Fruit fly (Drosophila melanogaster) whole organism, embryonic: ENCODE measurements around the gene Alp9.

ENCODE experiments used
- Ada2b ChIP-seq: fragments of 200-800 bp; sonication (Bioruptor generic); IDR thresholded peaks from 2 replicates; pipeline ENCODE4 v1.3.6; 2022; ENCODE audit warnings: missing biosample characterization, missing genetic modification characterization
- Atf-2 ChIP-seq: fragments of 200-800 bp; sonication (Bioruptor generic); optimal IDR thresholded peaks from 2 replicates; lab custom pipeline; 2016; ENCODE audit warnings: missing biosample characterization, missing genetic modification characterization
- Awh ChIP-seq: fragments of 200-800 bp; sonication (Bioruptor generic); IDR thresholded peaks from 2 replicates; pipeline ENCODE4, ENCODE4 v1.3.6; 2022; ENCODE audit warnings: missing biosample characterization, missing genetic modification characterization
- CG10267 ChIP-seq: fragments of 200-800 bp; sonication (Bioruptor generic); optimal IDR thresholded peaks from 2 replicates; lab custom pipeline; 2018; ENCODE audit warnings: missing biosample characterization, mild to moderate bottlenecking, missing genetic modification characterization, moderate library complexity
- CG11398 ChIP-seq: fragments of 200-800 bp; sonication (Bioruptor generic); optimal IDR thresholded peaks from 2 replicates; lab custom pipeline; 2016; ENCODE audit warnings: missing biosample characterization, missing genetic modification characterization
- CG12391 ChIP-seq: fragments of 200-800 bp; sonication (Bioruptor generic); optimal IDR thresholded peaks from 3 replicates; lab custom pipeline; 2018; ENCODE audit warnings: missing biosample characterization, mild to moderate bottlenecking, missing genetic modification characterization, moderate library complexity
- CG12942 ChIP-seq: fragments of 200-800 bp; sonication (Bioruptor generic); optimal IDR thresholded peaks from 3 replicates; lab custom pipeline; 2016; ENCODE audit warnings: missing biosample characterization, missing genetic modification characterization
- CG13624 ChIP-seq: fragments of 200-800 bp; sonication (Bioruptor generic); optimal IDR thresholded peaks from 2 replicates; lab custom pipeline; 2016; ENCODE audit warnings: missing biosample characterization, missing genetic modification characterization
- CG14014 ChIP-seq: fragments of 200-800 bp; sonication (Bioruptor generic); IDR thresholded peaks from 2 replicates; pipeline ENCODE4 v1.3.6; 2022; ENCODE audit warnings: missing biosample characterization, missing genetic modification characterization
- CG16779 ChIP-seq: fragments of 200-800 bp; sonication (Bioruptor generic); IDR thresholded peaks from 2 replicates; pipeline ENCODE4 v1.3.6; 2022; ENCODE audit warnings: missing biosample characterization, missing genetic modification characterization
- CG17328 ChIP-seq: fragments of 200-800 bp; sonication (Bioruptor generic); IDR thresholded peaks from 2 replicates; pipeline ENCODE4 v1.3.6; 2022; ENCODE audit warnings: missing biosample characterization, missing genetic modification characterization
- CG17359 ChIP-seq: fragments of 200-800 bp; sonication (Bioruptor generic); optimal IDR thresholded peaks from 3 replicates; lab custom pipeline; 2018; ENCODE audit warnings: missing biosample characterization, mild to moderate bottlenecking, missing genetic modification characterization, moderate library complexity
- CG18764 ChIP-seq: fragments of 200-800 bp; sonication (Bioruptor generic); optimal IDR thresholded peaks from 3 replicates; lab custom pipeline; 2016; ENCODE audit warnings: missing biosample characterization, missing genetic modification characterization
- CG32532 ChIP-seq: fragments of 200-800 bp; sonication (Bioruptor generic); IDR thresholded peaks from 2 replicates; pipeline ENCODE4 v1.3.6; 2022; ENCODE audit warnings: missing biosample characterization, missing genetic modification characterization
- CG3281 ChIP-seq: fragments of 200-800 bp; sonication (Bioruptor generic); optimal IDR thresholded peaks from 3 replicates; lab custom pipeline; 2017; ENCODE audit warnings: missing biosample characterization, mild to moderate bottlenecking, missing genetic modification characterization
- CG3407 ChIP-seq: fragments of 200-800 bp; sonication (Bioruptor generic); optimal IDR thresholded peaks from 2 replicates; lab custom pipeline; 2018; ENCODE audit warnings: missing biosample characterization, mild to moderate bottlenecking, missing genetic modification characterization
- CG6654 ChIP-seq: fragments of 200-800 bp; sonication (Bioruptor generic); optimal IDR thresholded peaks from 2 replicates; lab custom pipeline; 2017; ENCODE audit warnings: missing biosample characterization, mild to moderate bottlenecking, missing genetic modification characterization
- CG6813 ChIP-seq: fragments of 200-800 bp; sonication (Bioruptor generic); optimal IDR thresholded peaks from 2 replicates; lab custom pipeline; 2017; ENCODE audit warnings: missing biosample characterization, missing genetic modification characterization, mild to moderate bottlenecking, moderate library complexity, missing genetic modification reagents
- CG8290 ChIP-seq, 3 experiments: fragments of 200-800 bp; sonication (Bioruptor generic); optimal IDR thresholded peaks; 2 replicates each; lab custom pipeline; 2016 to 2019; ENCODE audit warnings: missing biosample characterization in 3 of 3, missing genetic modification characterization in 3 of 3, mild to moderate bottlenecking in 2 of 3, moderate library complexity in 1 of 3
- CG8924 ChIP-seq: fragments of 200-800 bp; optimal IDR thresholded peaks from 3 replicates; lab custom pipeline; 2019; ENCODE audit warnings: missing biosample characterization, mild to moderate bottlenecking, missing genetic modification characterization, moderate library complexity
- CG9609 ChIP-seq: fragments of 200-800 bp; sonication (Bioruptor generic); optimal IDR thresholded peaks from 3 replicates; lab custom pipeline; 2016; ENCODE audit warnings: missing biosample characterization, missing genetic modification characterization
- CTCF ChIP-seq: fragments of 200-800 bp; sonication (Bioruptor generic); optimal IDR thresholded peaks from 2 replicates; lab custom pipeline; 2017; ENCODE audit warnings: missing biosample characterization, mild to moderate bottlenecking, missing genetic modification characterization, moderate library complexity
- Camta ChIP-seq: fragments of 200-800 bp; sonication (Bioruptor generic); optimal IDR thresholded peaks from 2 replicates; lab custom pipeline; 2016; ENCODE audit warnings: missing biosample characterization, missing genetic modification characterization
- CkIIα-i1 ChIP-seq: fragments of 200-800 bp; sonication (Bioruptor generic); IDR thresholded peaks from 2 replicates; pipeline ENCODE4 v1.3.6; 2022; ENCODE audit warnings: missing biosample characterization, missing genetic modification characterization
- Dp ChIP-seq: fragments of 200-800 bp; sonication (Bioruptor generic); optimal IDR thresholded peaks from 2 replicates; lab custom pipeline; 2018; ENCODE audit warnings: missing biosample characterization, mild to moderate bottlenecking, missing genetic modification characterization, moderate library complexity
- Dref ChIP-seq: fragments of 200-800 bp; sonication (Bioruptor generic); IDR thresholded peaks from 2 replicates; pipeline ENCODE4 v1.3.6; 2022; ENCODE audit warnings: missing biosample characterization, missing genetic modification characterization
- Fer2 ChIP-seq: fragments of 200-800 bp; sonication (Bioruptor generic); optimal IDR thresholded peaks from 2 replicates; lab custom pipeline; 2018; ENCODE audit warnings: missing biosample characterization, mild to moderate bottlenecking, missing genetic modification characterization, moderate library complexity
- Hr39 ChIP-seq: fragments of >200 bp; optimal IDR thresholded peaks from 2 replicates; lab custom pipeline; 2017
- Mrtf ChIP-seq: fragments of 200-800 bp; sonication (Bioruptor generic); IDR thresholded peaks from 3 replicates; pipeline ENCODE4 v1.3.6; 2022; ENCODE audit warnings: missing biosample characterization, missing genetic modification characterization
- NC2α ChIP-seq: fragments of 200-800 bp; sonication (Bioruptor generic); optimal IDR thresholded peaks from 2 replicates; lab custom pipeline; 2016; ENCODE audit warnings: missing biosample characterization, missing genetic modification characterization
- NC2β ChIP-seq: fragments of 200-800 bp; sonication (Bioruptor generic); optimal IDR thresholded peaks from 2 replicates; lab custom pipeline; 2016; ENCODE audit warnings: missing biosample characterization, missing genetic modification characterization
- Nf-YC ChIP-seq: fragments of 200-800 bp; optimal IDR thresholded peaks from 3 replicates; lab custom pipeline; 2019; ENCODE audit warnings: missing biosample characterization, mild to moderate bottlenecking, missing genetic modification characterization, moderate library complexity
- Oaz ChIP-seq: fragments of 200-800 bp; sonication (Bioruptor generic); IDR thresholded peaks from 2 replicates; pipeline ENCODE4 v1.3.6; 2022; ENCODE audit warnings: missing biosample characterization, missing genetic modification characterization
- PHDP ChIP-seq: fragments of 200-800 bp; sonication (Bioruptor generic); optimal IDR thresholded peaks from 3 replicates; lab custom pipeline; 2018; ENCODE audit warnings: missing biosample characterization, mild to moderate bottlenecking, missing genetic modification characterization, moderate library complexity
- Poxn ChIP-seq: fragments of 200-800 bp; sonication (Bioruptor generic); IDR thresholded peaks from 2 replicates; pipeline ENCODE4 v1.3.6; 2022; ENCODE audit warnings: missing biosample characterization, missing genetic modification characterization
- aop ChIP-seq: fragments of 200-800 bp; sonication (Bioruptor generic); IDR thresholded peaks from 2 replicates; pipeline ENCODE4 v1.3.6; 2022; ENCODE audit warnings: missing biosample characterization, missing genetic modification characterization
- az2 ChIP-seq: fragments of 200-800 bp; sonication (Bioruptor generic); optimal IDR thresholded peaks from 3 replicates; lab custom pipeline; 2016; ENCODE audit warnings: missing biosample characterization, missing genetic modification characterization
- cas ChIP-seq: fragments of 200-800 bp; sonication (Bioruptor generic); IDR thresholded peaks from 2 replicates; pipeline ENCODE4 v1.3.6; 2022; ENCODE audit warnings: missing biosample characterization, missing genetic modification characterization
- chif ChIP-seq, 2 experiments: fragments of 200-800 bp; sonication (Bioruptor generic); optimal IDR thresholded peaks; 3 replicates each; lab custom pipeline; 2016; ENCODE audit warnings: missing biosample characterization in 2 of 2, missing genetic modification characterization in 2 of 2
- corto ChIP-seq: fragments of 200-800 bp; sonication (Bioruptor generic); optimal IDR thresholded peaks from 2 replicates; lab custom pipeline; 2016; ENCODE audit warnings: missing biosample characterization, mild to moderate bottlenecking, missing genetic modification characterization, moderate library complexity
- croc ChIP-seq: fragments of 200-800 bp; sonication (Bioruptor generic); conservative IDR thresholded peaks from 3 replicates; pipeline ENCODE4 v1.3.6; 2022; ENCODE audit warnings: missing biosample characterization, missing genetic modification characterization
- danr ChIP-seq: fragments of 200-800 bp; sonication (Bioruptor generic); IDR thresholded peaks from 2 replicates; pipeline ENCODE4 v1.3.6; 2022; ENCODE audit warnings: missing biosample characterization, missing genetic modification characterization
- dmrt11E ChIP-seq: fragments of 200-800 bp; sonication (Bioruptor generic); optimal IDR thresholded peaks from 3 replicates; lab custom pipeline; 2018; ENCODE audit warnings: missing biosample characterization, mild to moderate bottlenecking, missing genetic modification characterization, moderate library complexity
- fd3F ChIP-seq: fragments of 200-800 bp; sonication (Bioruptor generic); optimal IDR thresholded peaks from 2 replicates; lab custom pipeline; 2018; ENCODE audit warnings: missing biosample characterization, mild to moderate bottlenecking, missing genetic modification characterization, moderate library complexity
- fd64A ChIP-seq: fragments of 200-800 bp; sonication (Bioruptor generic); optimal IDR thresholded peaks from 3 replicates; lab custom pipeline; 2018; ENCODE audit warnings: missing biosample characterization, mild to moderate bottlenecking, missing genetic modification characterization
- lilli ChIP-seq: fragments of 200-800 bp; sonication (Bioruptor generic); optimal IDR thresholded peaks from 3 replicates; lab custom pipeline; 2016; ENCODE audit warnings: missing biosample characterization, missing genetic modification characterization
- tgo ChIP-seq: fragments of 200-800 bp; sonication (Bioruptor generic); IDR thresholded peaks from 3 replicates; pipeline ENCODE4 v1.3.6; 2022; ENCODE audit warnings: missing biosample characterization, missing genetic modification characterization
- toy ChIP-seq: fragments of 200-800 bp; sonication (Bioruptor generic); IDR thresholded peaks from 2 replicates; pipeline ENCODE4 v1.3.6; 2022; ENCODE audit warnings: missing biosample characterization, missing genetic modification characterization
- zen ChIP-seq: fragments of 200-800 bp; sonication (Bioruptor generic); optimal IDR thresholded peaks from 3 replicates; lab custom pipeline; 2018; ENCODE audit warnings: missing biosample characterization, mild to moderate bottlenecking, missing genetic modification characterization, moderate library complexity
- zfh1 ChIP-seq: fragments of 200-800 bp; sonication (Bioruptor generic); IDR thresholded peaks from 3 replicates; pipeline ENCODE4 v1.3.6; 2022; ENCODE audit warnings: missing biosample characterization, missing genetic modification characterization

The Alp9 gene

dm6 chr3L:5577250-5578138 is 17.8 kb upstream of the Alp9 start, which contains the start of gene Msr-110 (continued):
- TF ChIP-seq Hr39 (lab: Kevin White, UChicago) (no peak), CG8924 (tag; lab: Kevin White, UChicago) (peak; percentile 89), CG14014 (peak; percentile 90), Dp (GFP tag; lab: Kevin White, UChicago) (no peak), CG3281 (GFP tag; lab: Kevin White, UChicago) (peak; percentile 89), Oaz (peak; percentile 76), CG32532 (GFP tag; lab: Robert Waterston, UW) (peak; percentile 95), CG18764 (GFP tag; lab: Kevin White, UChicago) (peak; percentile 71), CG12391 (tag; lab: Kevin White, UChicago) (peak; percentile 89), danr (GFP tag; lab: Robert Waterston, UW) (peak; percentile 85; the same call in 1 of the 2 replicates), az2 (GFP tag; lab: Kevin White, UChicago) (peak; percentile 79), CG6813 (GFP tag; lab: Kevin White, UChicago) (peak; percentile 83), CG8290 (GFP tag; optimal IDR thresholded peaks at IDR 0.05; lab: Kevin White, UChicago) (peak; percentile 37), CG8290 (tag; optimal IDR thresholded peaks at IDR 0.05; lab: Kevin White, UChicago) (peak in 1 of 2 experiments; percentile 83), PHDP (peak; percentile 91), lilli (peak; percentile 77), CG3407 (GFP tag; lab: Kevin White, UChicago) (peak; percentile 74), Dref (GFP tag; lab: Robert Waterston, UW) (no peak; the same call in 1 of the 2 replicates), Mrtf (GFP tag; lab: Robert Waterston, UW) (peak; percentile 84), fd64A (GFP tag; lab: Kevin White, UChicago) (peak; percentile 60), chif (GFP tag; optimal IDR thresholded peaks at IDR 0.05; lab: Kevin White, UChicago) (peak; percentile 49 to 79), tgo (peak; percentile 92), aop (GFP tag; lab: Robert Waterston, UW) (0 out of 2 replicates have a peak, but pooled peaks have one; percentile 36), NC2β (GFP tag; lab: Kevin White, UChicago) (no peak), Poxn (GFP tag; lab: Robert Waterston, UW) (peak; percentile 61), zen (tag; lab: Kevin White, UChicago) (peak; percentile 40), Ada2b (peak; percentile 84), CG12942 (GFP tag; lab: Kevin White, UChicago) (peak; percentile 67), toy (GFP tag; lab: Robert Waterston, UW) (peak; percentile 70), CG10267 (tag; lab: Kevin White, UChicago) (peak; percentile 75), CG11398 (peak; percentile 37), zfh1 (GFP tag; lab: Robert Waterston, UW) (peak; percentile 72), croc (GFP tag; lab: Robert Waterston, UW) (peak; percentile 81), CG17328 (GFP tag; lab: Robert Waterston, UW) (peak; percentile 73), fd3F (peak; percentile 87), CG6654 (peak; percentile 67), Fer2 (tag; lab: Kevin White, UChicago) (peak; percentile 89), CG16779 (peak; percentile 84), NC2α (GFP tag; lab: Kevin White, UChicago) (peak; percentile 12), CTCF (GFP tag; lab: Kevin White, UChicago) (peak; percentile 19), CG13624 (peak; percentile 78), corto (GFP tag; lab: Kevin White, UChicago) (peak; percentile 93), Atf-2 (peak; percentile 59), CkIIα-i1 (GFP tag; lab: Robert Waterston, UW) (peak; percentile 64), cas (peak; percentile 70), CG17359 (tag; lab: Kevin White, UChicago) (peak; percentile 94), CG9609 (GFP tag; lab: Kevin White, UChicago) (peak; percentile 66), Awh (GFP tag; lab: Robert Waterston, UW) (peak; percentile 74), Nf-YC (tag; lab: Kevin White, UChicago) (peak; percentile 86), dmrt11E (tag; lab: Kevin White, UChicago) (no peak), Camta (GFP tag; lab: Kevin White, UChicago) (peak; percentile 48)
